Fruit fly (Drosophila melanogaster) whole organism, embryonic: ENCODE results near the gene Faa.

Experiments
- Abd-B ChIP-seq: fragments of 200-800 bp; sonication (Bioruptor generic); optimal IDR thresholded peaks from 2 replicates; lab custom pipeline; 2018; ENCODE audit warnings: missing biosample characterization, mild to moderate bottlenecking, missing genetic modification characterization, moderate library complexity
- Ada2b ChIP-seq: fragments of 200-800 bp; sonication (Bioruptor generic); IDR thresholded peaks from 2 replicates; pipeline ENCODE4 v1.3.6; 2022; ENCODE audit warnings: missing biosample characterization, missing genetic modification characterization
- Asciz ChIP-seq: fragments of 200-800 bp; sonication (Bioruptor generic); optimal IDR thresholded peaks from 2 replicates; lab custom pipeline; 2017; ENCODE audit warnings: missing biosample characterization, mild to moderate bottlenecking, missing genetic modification characterization, missing genetic modification reagents
- CG10565 ChIP-seq: fragments of 200-800 bp; sonication (Bioruptor generic); optimal IDR thresholded peaks from 3 replicates; lab custom pipeline; 2016; ENCODE audit warnings: missing biosample characterization, mild to moderate bottlenecking, missing genetic modification characterization
- CG11504 ChIP-seq: fragments of 200-800 bp; sonication (Bioruptor generic); optimal IDR thresholded peaks from 3 replicates; lab custom pipeline; 2019; ENCODE audit warnings: missing biosample characterization, mild to moderate bottlenecking, missing genetic modification characterization, moderate library complexity
- CG12391 ChIP-seq: fragments of 200-800 bp; sonication (Bioruptor generic); optimal IDR thresholded peaks from 3 replicates; lab custom pipeline; 2018; ENCODE audit warnings: missing biosample characterization, mild to moderate bottlenecking, missing genetic modification characterization, moderate library complexity
- CG1647 ChIP-seq: fragments of 200-800 bp; sonication (Bioruptor generic); optimal IDR thresholded peaks from 3 replicates; lab custom pipeline; 2016; ENCODE audit warnings: missing biosample characterization, missing genetic modification characterization
- CG16815 ChIP-seq: fragments of 200-800 bp; sonication (Bioruptor generic); optimal IDR thresholded peaks from 3 replicates; lab custom pipeline; 2017; ENCODE audit warnings: missing biosample characterization, mild to moderate bottlenecking, missing genetic modification characterization
- CG17612 ChIP-seq: fragments of 200-800 bp; sonication (Bioruptor generic); IDR thresholded peaks from 2 replicates; pipeline ENCODE4 v1.3.6; 2022; ENCODE audit warnings: missing biosample characterization, missing genetic modification characterization
- CG3407 ChIP-seq: fragments of 200-800 bp; sonication (Bioruptor generic); optimal IDR thresholded peaks from 2 replicates; lab custom pipeline; 2018; ENCODE audit warnings: missing biosample characterization, mild to moderate bottlenecking, missing genetic modification characterization
- CG34376 ChIP-seq: fragments of 200-800 bp; sonication (Bioruptor generic); optimal IDR thresholded peaks from 2 replicates; lab custom pipeline; 2018; ENCODE audit warnings: missing biosample characterization, mild to moderate bottlenecking, missing genetic modification characterization
- CG6175 ChIP-seq: fragments of 200-800 bp; sonication (Bioruptor generic); IDR thresholded peaks from 3 replicates; pipeline ENCODE4 v1.3.6; 2022; ENCODE audit warnings: missing biosample characterization, missing genetic modification characterization
- CG7271 ChIP-seq: fragments of 200-800 bp; sonication (Bioruptor generic); optimal IDR thresholded peaks from 2 replicates; lab custom pipeline; 2018; ENCODE audit warnings: missing biosample characterization, mild to moderate bottlenecking, missing genetic modification characterization, moderate library complexity
- CG9609 ChIP-seq: fragments of 200-800 bp; sonication (Bioruptor generic); optimal IDR thresholded peaks from 3 replicates; lab custom pipeline; 2016; ENCODE audit warnings: missing biosample characterization, missing genetic modification characterization
- CG9817 ChIP-seq: fragments of 200-800 bp; sonication (Bioruptor generic); optimal IDR thresholded peaks from 2 replicates; lab custom pipeline; 2018; ENCODE audit warnings: missing biosample characterization, mild to moderate bottlenecking, missing genetic modification characterization, moderate library complexity
- D19A ChIP-seq: fragments of 200-800 bp; optimal IDR thresholded peaks from 3 replicates; lab custom pipeline; 2019; ENCODE audit warnings: missing biosample characterization, mild to moderate bottlenecking, missing genetic modification characterization, moderate library complexity
- Deaf1 ChIP-seq: fragments of 200-800 bp; optimal IDR thresholded peaks from 3 replicates; lab custom pipeline; 2019; ENCODE audit warnings: missing biosample characterization, mild to moderate bottlenecking, missing genetic modification characterization, moderate library complexity
- Dek ChIP-seq: fragments of 200-800 bp; sonication (Bioruptor generic); optimal IDR thresholded peaks from 3 replicates; lab custom pipeline; 2019; ENCODE audit warnings: missing biosample characterization, mild to moderate bottlenecking, missing genetic modification characterization, moderate library complexity
- Dip3 ChIP-seq: fragments of 200-800 bp; sonication (Bioruptor generic); optimal IDR thresholded peaks from 3 replicates; lab custom pipeline; 2016; ENCODE audit warnings: missing biosample characterization, missing genetic modification characterization
- Dref ChIP-seq: fragments of 200-800 bp; sonication (Bioruptor generic); IDR thresholded peaks from 2 replicates; pipeline ENCODE4 v1.3.6; 2022; ENCODE audit warnings: missing biosample characterization, missing genetic modification characterization
- Drgx ChIP-seq: fragments of 200-800 bp; sonication (Bioruptor generic); IDR thresholded peaks from 2 replicates; pipeline ENCODE4 v1.3.6; 2022; ENCODE audit warnings: missing biosample characterization, missing genetic modification characterization
- H15 ChIP-seq: fragments of 200-800 bp; sonication (Bioruptor generic); IDR thresholded peaks from 3 replicates; pipeline ENCODE4 v1.3.6; 2022; ENCODE audit warnings: missing biosample characterization, missing genetic modification characterization
- Hey ChIP-seq: fragments of 200-800 bp; sonication (Bioruptor generic); optimal IDR thresholded peaks from 3 replicates; lab custom pipeline; 2018; ENCODE audit warnings: missing biosample characterization, mild to moderate bottlenecking, missing genetic modification characterization
- HmgZ ChIP-seq: fragments of 200-800 bp; sonication (Bioruptor generic); optimal IDR thresholded peaks from 2 replicates; lab custom pipeline; 2018; ENCODE audit warnings: missing biosample characterization, mild to moderate bottlenecking, missing genetic modification characterization
- MBD-R2 ChIP-seq: fragments of 200-800 bp; sonication (Bioruptor generic); IDR thresholded peaks from 2 replicates; pipeline ENCODE4 v1.3.6; 2022; ENCODE audit warnings: missing biosample characterization, missing genetic modification characterization
- Optix ChIP-seq: fragments of 200-800 bp; sonication (Bioruptor generic); IDR thresholded peaks from 3 replicates; pipeline ENCODE4 v1.3.6; 2022; ENCODE audit warnings: missing biosample characterization, missing genetic modification characterization
- Pdp1 ChIP-seq, 2 experiments: fragments of 200-800 bp; sonication (Bioruptor generic); optimal IDR thresholded peaks; 3 replicates each; lab custom pipeline; 2016; ENCODE audit warnings: missing biosample characterization in 2 of 2, missing genetic modification characterization in 2 of 2, mild to moderate bottlenecking in 1 of 2, moderate library complexity in 1 of 2
- abd-A ChIP-seq: fragments of 200-800 bp; sonication (Bioruptor generic); optimal IDR thresholded peaks from 3 replicates; lab custom pipeline; 2019; ENCODE audit warnings: missing biosample characterization, mild to moderate bottlenecking, missing genetic modification characterization, moderate library complexity
- ap ChIP-seq: fragments of 200-800 bp; sonication (Bioruptor generic); IDR thresholded peaks from 2 replicates; pipeline ENCODE4 v1.3.6; 2022; ENCODE audit warnings: missing biosample characterization, missing genetic modification characterization
- crc ChIP-seq: fragments of 200-800 bp; sonication (Bioruptor generic); optimal IDR thresholded peaks from 2 replicates; lab custom pipeline; 2016; ENCODE audit warnings: missing biosample characterization, missing genetic modification characterization
- ems ChIP-seq: fragments of 200-800 bp; sonication (Bioruptor generic); optimal IDR thresholded peaks from 3 replicates; lab custom pipeline; 2016; ENCODE audit warnings: missing biosample characterization, missing genetic modification characterization
- ftz-f1 ChIP-seq: fragments of 200-800 bp; sonication (Bioruptor generic); optimal IDR thresholded peaks from 2 replicates; lab custom pipeline; 2016; ENCODE audit warnings: missing biosample characterization, missing genetic modification characterization
- grau ChIP-seq: fragments of 200-800 bp; optimal IDR thresholded peaks from 3 replicates; lab custom pipeline; 2019; ENCODE audit warnings: missing biosample characterization, mild to moderate bottlenecking, missing genetic modification characterization, moderate library complexity
- gsb-n ChIP-seq: fragments of 200-800 bp; sonication (Bioruptor generic); optimal IDR thresholded peaks from 3 replicates; lab custom pipeline; 2018; ENCODE audit warnings: missing biosample characterization, mild to moderate bottlenecking, missing genetic modification characterization
- hb ChIP-seq: fragments of 200-800 bp; sonication (Bioruptor generic); IDR thresholded peaks from 3 replicates; pipeline ENCODE4 v1.3.6; 2022; ENCODE audit warnings: missing biosample characterization, missing genetic modification characterization; ENCODE audit not compliant: partially characterized antibody
- kay ChIP-seq: fragments of 200-800 bp; sonication (Bioruptor generic); optimal IDR thresholded peaks from 2 replicates; lab custom pipeline; 2016; ENCODE audit warnings: missing biosample characterization, missing genetic modification characterization
- nerfin-1 ChIP-seq: fragments of 200-800 bp; sonication (Bioruptor generic); optimal IDR thresholded peaks from 3 replicates; lab custom pipeline; 2019; ENCODE audit warnings: missing biosample characterization, mild to moderate bottlenecking, missing genetic modification characterization, moderate library complexity
- phol ChIP-seq: fragments of 200-800 bp; sonication (Bioruptor generic); optimal IDR thresholded peaks from 3 replicates; lab custom pipeline; 2018; ENCODE audit warnings: missing biosample characterization, mild to moderate bottlenecking, missing genetic modification characterization, moderate library complexity
- pros ChIP-seq: fragments of 200-800 bp; sonication (Bioruptor generic); optimal IDR thresholded peaks from 3 replicates; lab custom pipeline; 2019; ENCODE audit warnings: missing biosample characterization, mild to moderate bottlenecking, missing genetic modification characterization, moderate library complexity
- pzg ChIP-seq: fragments of 200-800 bp; sonication (Bioruptor generic); optimal IDR thresholded peaks from 3 replicates; lab custom pipeline; 2018; ENCODE audit warnings: missing biosample characterization, mild to moderate bottlenecking, missing genetic modification characterization, moderate library complexity
- ranshi ChIP-seq: fragments of 200-800 bp; sonication (Bioruptor generic); IDR thresholded peaks from 2 replicates; pipeline ENCODE4 v1.3.6; 2022; ENCODE audit warnings: missing biosample characterization, missing genetic modification characterization
- row ChIP-seq: fragments of 200-800 bp; sonication (Bioruptor generic); IDR thresholded peaks from 3 replicates; pipeline ENCODE4 v1.3.6; 2022; ENCODE audit warnings: missing biosample characterization, missing genetic modification characterization
- sd ChIP-seq: fragments of 200-800 bp; sonication (Bioruptor generic); optimal IDR thresholded peaks from 3 replicates; lab custom pipeline; 2018; ENCODE audit warnings: missing biosample characterization, mild to moderate bottlenecking, missing genetic modification characterization, moderate library complexity
- sens ChIP-seq: fragments of 200-800 bp; sonication (Bioruptor generic); peaks from one replicate; lab custom pipeline; 2016; ENCODE audit warnings: missing biosample characterization, missing genetic modification characterization
- slbo ChIP-seq: fragments of 200-800 bp; sonication (Bioruptor generic); IDR thresholded peaks from 2 replicates; pipeline ENCODE4 v1.3.6; 2022; ENCODE audit warnings: missing biosample characterization, missing genetic modification characterization
- so ChIP-seq: fragments of 200-800 bp; sonication (Bioruptor generic); IDR thresholded peaks from 3 replicates; pipeline ENCODE4 v1.3.6; 2022; ENCODE audit warnings: missing biosample characterization, missing genetic modification characterization
- sug ChIP-seq: fragments of 200-800 bp; optimal IDR thresholded peaks from 2 replicates; lab custom pipeline; 2019; ENCODE audit warnings: missing biosample characterization, mild to moderate bottlenecking, missing genetic modification characterization, moderate library complexity
- tin ChIP-seq: fragments of 200-800 bp; sonication (Bioruptor generic); optimal IDR thresholded peaks from 3 replicates; lab custom pipeline; 2016; ENCODE audit warnings: missing biosample characterization, missing genetic modification characterization
- zf30C ChIP-seq: fragments of 200-800 bp; sonication (Bioruptor generic); optimal IDR thresholded peaks from 3 replicates; lab custom pipeline; 2018; ENCODE audit warnings: missing biosample characterization, mild to moderate bottlenecking, missing genetic modification characterization

The Faa gene

DNA sequence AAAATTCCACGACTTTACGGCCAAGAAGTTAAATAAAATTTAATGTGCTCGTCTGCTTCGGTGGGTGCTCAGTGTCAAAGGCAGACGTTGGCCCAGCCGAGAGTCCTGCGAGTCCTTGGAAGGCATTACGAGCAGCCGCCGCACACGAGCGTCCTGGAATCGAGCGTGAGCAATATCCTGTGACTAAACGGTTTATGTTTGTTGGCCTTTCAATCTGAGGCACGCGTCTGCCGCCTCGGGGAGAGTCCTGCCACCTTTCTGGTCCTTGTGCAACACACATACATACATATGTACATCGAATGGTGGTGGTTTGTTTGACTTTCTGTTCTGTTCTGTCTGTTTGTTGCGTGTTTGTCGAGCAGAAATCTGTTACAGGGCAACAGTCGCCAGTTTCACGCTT is 9.7 kb upstream of the Faa start:
- TF ChIP-seq tin (GFP tag; lab: Kevin White, UChicago), result no peak
- peak; percentile 94 for TF ChIP-seq Hey
- peak; percentile 57 for TF ChIP-seq pros (GFP tag; lab: Kevin White, UChicago)
- peak; percentile 10 for TF ChIP-seq nerfin-1 (tag; lab: Kevin White, UChicago)
- TF ChIP-seq kay (GFP tag; lab: Kevin White, UChicago), result no peak
- TF ChIP-seq gsb-n (tag; lab: Kevin White, UChicago), result peak; percentile 79
- TF ChIP-seq Pdp1 (GFP tag; optimal IDR thresholded peaks at IDR 0.05; lab: Kevin White, UChicago), result no peak
- peak; percentile 64 for TF ChIP-seq abd-A (tag; lab: Kevin White, UChicago)
- 0 out of 2 replicates have a peak, but pooled peaks have one; percentile 17 for TF ChIP-seq Dref (GFP tag; lab: Robert Waterston, UW)
- TF ChIP-seq Deaf1 (tag; lab: Kevin White, UChicago), result peak; percentile 28

dm6 chr3L:4081243-4081642 is 7.5 kb upstream of the Faa start:
- TF ChIP-seq row (GFP tag; lab: Robert Waterston, UW) (0 out of 3 replicates have a peak, but pooled peaks have one; percentile 8), H15 (GFP tag; lab: Robert Waterston, UW) (no peak), Ada2b (GFP tag; lab: Robert Waterston, UW) (no peak), Hey (peak; percentile 91), CG10565 (GFP tag; lab: Kevin White, UChicago) (no peak), ftz-f1 (no peak), hb (GFP tag; lab: Robert Waterston, UW) (no peak), CG1647 (GFP tag; lab: Kevin White, UChicago) (no peak), crc (GFP tag; lab: Kevin White, UChicago) (no peak)
- TF ChIP-seq, all 482 proteins: peak for 2

dm6 chr3L:4080278-4080677 is 6.5 kb upstream of the Faa start:
- TF ChIP-seq CG16815 (no peak), CG3407 (no peak), CG6175 (GFP tag; lab: Robert Waterston, UW) (no peak), grau (no peak), phol (tag; lab: Kevin White, UChicago) (peak; percentile 30), CG17612 (GFP tag; lab: Robert Waterston, UW) (no peak), Asciz (GFP tag; lab: Kevin White, UChicago) (no peak), CG11504 (peak; percentile 52), Abd-B (GFP tag; lab: Kevin White, UChicago) (no peak), CG9609 (GFP tag; lab: Kevin White, UChicago) (no peak), sens (GFP tag; lab: Kevin White, UChicago) (peak; percentile 83), ems (GFP tag; lab: Kevin White, UChicago) (no peak), Dek (no peak), pzg (GFP tag; lab: Kevin White, UChicago) (no peak), ranshi (no peak), Dip3 (GFP tag; lab: Kevin White, UChicago) (no peak), MBD-R2 (no peak), zf30C (GFP tag; lab: Kevin White, UChicago) (no peak), D19A (tag; lab: Kevin White, UChicago) (peak; percentile 0), Optix (GFP tag; lab: Robert Waterston, UW) (no peak), HmgZ (no peak), ap (GFP tag; lab: Robert Waterston, UW) (no peak), sd (no peak), CG12391 (peak; percentile 8), pros (GFP tag; lab: Kevin White, UChicago) (no peak), sug (tag; lab: Kevin White, UChicago) (no peak), CG7271 (tag; lab: Kevin White, UChicago) (no peak), slbo (GFP tag; lab: Robert Waterston, UW) (no peak), so (no peak), CG34376 (no peak), CG9817 (tag; lab: Kevin White, UChicago) (no peak), Drgx (no peak)
